Worm (Caenorhabditis elegans) whole organism, L3 larva: ENCODE measurements around the gene Y42H9AR.5.

Source experiments
- ZK546.5 ChIP-seq: sonication (generic microtip); optimal IDR thresholded peaks from 2 replicates; lab custom pipeline; 2017; ENCODE audit warnings: missing biosample characterization, missing genetic modification characterization
- ama-1 ChIP-seq: fragments of 150-350 bp; optimal IDR thresholded peaks from 2 replicates; lab custom pipeline; 2018
- ceh-28 ChIP-seq: fragments of 150-350 bp; optimal IDR thresholded peaks from 2 replicates; lab custom pipeline; 2014; ENCODE audit warnings: missing biosample characterization, missing genetic modification reagents, missing genetic modification characterization
- ceh-9 ChIP-seq: sonication (generic microtip); optimal IDR thresholded peaks from 2 replicates; lab custom pipeline; 2018; ENCODE audit warnings: missing biosample characterization, missing genetic modification characterization
- daf-12 ChIP-seq: fragments of 150-350 bp; optimal IDR thresholded peaks from 2 replicates; lab custom pipeline; 2014; ENCODE audit warnings: missing biosample characterization, missing genetic modification reagents, missing genetic modification characterization
- egl-5 ChIP-seq: fragments of 150-350 bp; optimal IDR thresholded peaks from 2 replicates; lab custom pipeline; 2017; ENCODE audit warnings: missing biosample characterization, missing genetic modification reagents, missing genetic modification characterization, inconsistent platforms
- elt-1 ChIP-seq: fragments of 150-350 bp; optimal IDR thresholded peaks from 2 replicates; lab custom pipeline; 2014; ENCODE audit warnings: missing biosample characterization, missing genetic modification characterization
- elt-2 ChIP-seq: sonication (generic microtip); optimal IDR thresholded peaks from 2 replicates; lab custom pipeline; 2016; ENCODE audit warnings: missing genetic modification reagents, mild to moderate bottlenecking, missing genetic modification characterization, missing compliant biosample characterization
- elt-3 ChIP-seq, 3 experiments: fragments of 150-350 bp in 1 of 3; sonication (generic microtip) in 2 of 3; optimal IDR thresholded peaks; 2 replicates in 2 of 3; 4 replicates in 1 of 3; lab custom pipeline; 2014 to 2017; ENCODE audit warnings: missing biosample characterization in 3 of 3, missing genetic modification characterization in 3 of 3
- eor-1 ChIP-seq, 2 experiments: fragments of 150-350 bp; optimal IDR thresholded peaks; 2 replicates each; lab custom pipeline; 2014 to 2018; ENCODE audit warnings: missing biosample characterization in 2 of 2, missing genetic modification characterization in 2 of 2
- fkh-10 ChIP-seq: sonication (generic microtip); optimal IDR thresholded peaks from 2 replicates; lab custom pipeline; 2017; ENCODE audit warnings: missing biosample characterization, missing genetic modification reagents, missing genetic modification characterization
- fkh-2 ChIP-seq: fragments of 150-350 bp; optimal IDR thresholded peaks from 2 replicates; lab custom pipeline; 2014; ENCODE audit warnings: missing biosample characterization, missing genetic modification reagents, missing genetic modification characterization
- fos-1 ChIP-seq: fragments of 150-350 bp; optimal IDR thresholded peaks from 2 replicates; lab custom pipeline; 2014; ENCODE audit warnings: missing biosample characterization, missing genetic modification characterization
- hmg-11 ChIP-seq: sonication (generic microtip); optimal IDR thresholded peaks from 2 replicates; lab custom pipeline; 2016; ENCODE audit warnings: missing genetic modification characterization, missing compliant biosample characterization
- jun-1 ChIP-seq: fragments of 150-350 bp; optimal IDR thresholded peaks from 2 replicates; lab custom pipeline; 2014; ENCODE audit warnings: missing biosample characterization, missing genetic modification reagents, missing genetic modification characterization
- lin-15B ChIP-seq: fragments of 150-350 bp; optimal IDR thresholded peaks from 2 replicates; lab custom pipeline; 2014; ENCODE audit warnings: missing biosample characterization, missing genetic modification characterization
- lin-39 ChIP-seq: fragments of 150-350 bp; optimal IDR thresholded peaks from 2 replicates; lab custom pipeline; 2018; ENCODE audit warnings: missing biosample characterization, missing genetic modification reagents, missing genetic modification characterization
- lsy-12 ChIP-seq: sonication (generic microtip); optimal IDR thresholded peaks from 2 replicates; lab custom pipeline; 2016; ENCODE audit warnings: mild to moderate bottlenecking, missing genetic modification characterization, missing compliant biosample characterization
- mdl-1 ChIP-seq: fragments of 150-350 bp; optimal IDR thresholded peaks from 2 replicates; lab custom pipeline; 2014; ENCODE audit warnings: missing biosample characterization, missing genetic modification characterization
- mml-1 ChIP-seq: fragments of 150-350 bp; sonication (generic microtip); optimal IDR thresholded peaks from 3 replicates; lab custom pipeline; 2014; ENCODE audit warnings: missing biosample characterization, missing genetic modification characterization
- nfya-1 ChIP-seq: sonication (generic microtip); optimal IDR thresholded peaks from 2 replicates; lab custom pipeline; 2017; ENCODE audit warnings: missing genetic modification characterization, mild to moderate bottlenecking, missing compliant biosample characterization, antibody characterized with exemption, moderate library complexity; ENCODE audit not compliant: insufficient read depth
- nhr-12 ChIP-seq: fragments of 150-350 bp; optimal IDR thresholded peaks from 2 replicates; lab custom pipeline; 2014; ENCODE audit warnings: missing biosample characterization, missing genetic modification characterization
- nhr-23 ChIP-seq: fragments of 150-350 bp; optimal IDR thresholded peaks from 2 replicates; lab custom pipeline; 2014; ENCODE audit warnings: missing biosample characterization, missing genetic modification reagents, missing genetic modification characterization
- nhr-237 ChIP-seq: fragments of 150-350 bp; optimal IDR thresholded peaks from 2 replicates; lab custom pipeline; 2014; ENCODE audit warnings: missing biosample characterization, missing genetic modification characterization
- nhr-25 ChIP-seq: sonication (generic microtip); optimal IDR thresholded peaks from 2 replicates; lab custom pipeline; 2017; ENCODE audit warnings: missing biosample characterization, missing genetic modification characterization
- nhr-28 ChIP-seq: fragments of 150-350 bp; optimal IDR thresholded peaks from 2 replicates; lab custom pipeline; 2014; ENCODE audit warnings: missing biosample characterization, missing genetic modification characterization
- nhr-43 ChIP-seq: sonication (generic microtip); optimal IDR thresholded peaks from 2 replicates; lab custom pipeline; 2016; ENCODE audit warnings: mild to moderate bottlenecking, missing genetic modification characterization, missing compliant biosample characterization; ENCODE audit not compliant: poor library complexity, severe bottlenecking
- nhr-67 ChIP-seq: fragments of 150-350 bp; optimal IDR thresholded peaks from 2 replicates; lab custom pipeline; 2014; ENCODE audit warnings: missing biosample characterization, missing genetic modification characterization
- nhr-76 ChIP-seq: fragments of 150-350 bp; sonication (generic microtip); optimal IDR thresholded peaks from 5 replicates; lab custom pipeline; 2014; ENCODE audit warnings: missing biosample characterization, missing genetic modification characterization
- nhr-77 ChIP-seq: fragments of 150-350 bp; optimal IDR thresholded peaks from 2 replicates; lab custom pipeline; 2014; ENCODE audit warnings: missing biosample characterization, missing genetic modification characterization
- pha-4 ChIP-seq: fragments of 150-350 bp; optimal IDR thresholded peaks from 2 replicates; lab custom pipeline; 2014; ENCODE audit warnings: missing biosample characterization, missing genetic modification reagents, missing genetic modification characterization
- pqm-1 ChIP-seq: fragments of 150-350 bp; optimal IDR thresholded peaks from 2 replicates; lab custom pipeline; 2017; ENCODE audit warnings: missing biosample characterization, missing genetic modification characterization, inconsistent platforms
- sea-2 ChIP-seq: fragments of 150-350 bp; sonication (generic microtip); optimal IDR thresholded peaks from 4 replicates; lab custom pipeline; 2014; ENCODE audit warnings: missing biosample characterization, missing genetic modification reagents, missing genetic modification characterization
- skn-1 ChIP-seq: fragments of 150-350 bp; optimal IDR thresholded peaks from 2 replicates; lab custom pipeline; 2014; ENCODE audit warnings: missing biosample characterization, missing genetic modification characterization
- snpc-4 ChIP-seq: fragments of 150-350 bp; optimal IDR thresholded peaks from 2 replicates; lab custom pipeline; 2014; ENCODE audit warnings: missing biosample characterization, missing genetic modification characterization
- tbx-2 ChIP-seq: sonication (generic microtip); optimal IDR thresholded peaks from 2 replicates; lab custom pipeline; 2016; ENCODE audit warnings: mild to moderate bottlenecking, missing genetic modification characterization, missing compliant biosample characterization
- unc-39 ChIP-seq: sonication (generic microtip); optimal IDR thresholded peaks from 4 replicates; lab custom pipeline; 2017; ENCODE audit warnings: missing biosample characterization, missing genetic modification characterization
- unc-62 ChIP-seq: fragments of 150-350 bp; sonication (generic microtip); optimal IDR thresholded peaks from 4 replicates; lab custom pipeline; 2014; ENCODE audit warnings: missing biosample characterization, missing genetic modification reagents, missing genetic modification characterization
- zag-1 ChIP-seq: fragments of 150-350 bp; optimal IDR thresholded peaks from 2 replicates; lab custom pipeline; 2014; ENCODE audit warnings: missing biosample characterization, missing genetic modification characterization
- ztf-11 ChIP-seq: fragments of 150-350 bp; optimal IDR thresholded peaks from 2 replicates; lab custom pipeline; 2014; ENCODE audit warnings: missing biosample characterization, missing genetic modification characterization
- ztf-4 ChIP-seq: fragments of 150-350 bp; optimal IDR thresholded peaks from 2 replicates; lab custom pipeline; 2014; ENCODE audit warnings: missing biosample characterization, missing genetic modification characterization

The Y42H9AR.5 gene

DNA sequence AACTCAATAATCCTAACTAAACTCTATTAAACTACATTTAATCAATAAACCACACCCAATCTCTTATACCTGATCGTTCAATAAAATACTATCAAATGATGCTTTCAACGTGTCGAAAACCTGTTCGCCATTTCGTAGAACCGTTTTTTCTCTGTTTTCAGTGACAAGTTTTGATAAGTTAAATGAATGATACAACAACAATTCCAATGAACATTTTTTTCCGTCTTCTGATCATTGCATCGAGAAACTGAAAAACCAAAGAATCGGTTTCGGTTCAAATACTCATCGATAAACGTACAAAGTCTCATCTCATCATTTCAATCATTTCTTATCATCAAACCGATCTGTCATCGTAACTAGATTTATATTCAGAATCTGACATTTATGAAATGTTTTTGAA, 865 bp downstream of the Y42H9AR.5 start:
- TF ChIP-seq elt-3 (tag; optimal IDR thresholded peaks at IDR 0.05; lab: Kevin White, UChicago) (peak in 1 of 3 experiments; percentile 16), zag-1 (tag; lab: Kevin White, UChicago) (no peak), nfya-1 (tag; lab: Kevin White, UChicago) (no peak), nhr-67 (tag; lab: Kevin White, UChicago) (no peak), tbx-2 (tag; lab: Kevin White, UChicago) (no peak), nhr-28 (tag; lab: Kevin White, UChicago) (no peak), hmg-11 (tag; lab: Kevin White, UChicago) (no peak), fos-1 (tag; lab: Kevin White, UChicago) (no peak), nhr-43 (tag; lab: Kevin White, UChicago) (peak; percentile 66), nhr-76 (tag; lab: Kevin White, UChicago) (no peak), lin-39 (tag; lab: Kevin White, UChicago) (no peak), nhr-23 (tag; lab: Kevin White, UChicago) (peak; percentile 17), nhr-77 (tag; lab: Kevin White, UChicago) (no peak), ama-1 (lab: Kevin White, UChicago) (no peak)
- TF ChIP-seq, all 47 proteins: peak for 3

DNA sequence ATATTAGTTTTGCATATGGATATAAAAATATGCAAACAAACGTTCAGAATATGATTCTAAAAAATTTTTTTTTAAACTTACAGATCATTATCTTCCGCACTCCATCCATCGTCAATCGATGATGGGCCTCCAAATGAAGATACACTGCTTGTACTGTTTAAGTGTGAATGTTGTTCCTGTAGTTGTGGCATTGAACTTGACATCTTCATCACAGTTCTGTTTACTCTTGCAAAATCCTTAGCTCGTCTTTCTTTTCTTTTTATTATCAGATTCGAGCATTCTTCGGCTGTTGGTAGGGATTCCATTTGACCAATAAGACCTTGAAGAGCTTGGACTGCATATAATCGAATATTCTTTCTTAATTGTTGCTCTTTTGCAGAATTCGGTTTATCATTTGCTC, 2.8 kb downstream of the Y42H9AR.5 start:
- no peak for TF ChIP-seq pha-4 (tag; lab: Kevin White, UChicago)
- no peak for TF ChIP-seq unc-39 (tag; lab: Kevin White, UChicago)
- TF ChIP-seq fkh-2 (tag; lab: Kevin White, UChicago): no peak
- no peak for TF ChIP-seq nhr-237
- TF ChIP-seq daf-12 (tag; lab: Kevin White, UChicago): no peak
- no peak for TF ChIP-seq mml-1 (tag; lab: Kevin White, UChicago)
- TF ChIP-seq elt-3 (tag; optimal IDR thresholded peaks at IDR 0.05; lab: Kevin White, UChicago): no peak
- no peak for TF ChIP-seq zag-1 (tag; lab: Kevin White, UChicago)
- no peak for TF ChIP-seq nhr-28 (tag; lab: Kevin White, UChicago)
- TF ChIP-seq elt-1: no peak
- TF ChIP-seq mdl-1 (tag; lab: Kevin White, UChicago): no peak
- no peak for TF ChIP-seq lsy-12 (tag; lab: Kevin White, UChicago)
- TF ChIP-seq skn-1 (tag; lab: Kevin White, UChicago): no peak
- TF ChIP-seq, all 47 proteins: peak for 0

DNA sequence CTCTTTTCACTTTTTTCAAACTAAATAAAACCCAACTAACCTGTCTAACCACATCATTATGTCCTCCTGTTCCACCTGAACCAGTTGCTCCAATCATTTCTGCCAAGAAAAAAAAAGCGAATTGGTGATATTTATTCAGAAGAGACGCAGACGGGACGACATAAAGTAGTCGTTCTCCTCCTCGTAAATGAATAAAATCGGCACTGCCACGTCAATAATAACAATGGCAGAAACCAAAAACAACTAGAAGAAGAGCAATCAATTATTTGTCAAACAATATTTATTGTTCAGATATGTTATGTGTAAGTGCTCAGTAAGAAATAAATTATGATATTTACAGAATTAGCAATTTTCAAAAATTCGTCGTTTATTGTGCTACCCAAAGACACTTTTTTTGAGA, 5.2 kb downstream of the Y42H9AR.5 start, which contains the start of gene rabs-5:
TSS of gene rabs-5 (minus strand) at position 101 of the 400 bp plus-strand sequence.
- TF ChIP-seq ztf-11 (tag; lab: Kevin White, UChicago) (no peak), ceh-9 (tag; lab: Kevin White, UChicago) (no peak), nhr-23 (tag; lab: Kevin White, UChicago) (no peak), fkh-10 (GFP tag; lab: Kevin White, UChicago) (no peak), ama-1 (lab: Kevin White, UChicago) (no peak), nfya-1 (tag; lab: Kevin White, UChicago) (no peak), elt-2 (tag; lab: Kevin White, UChicago) (no peak), nhr-25 (no peak), jun-1 (tag; lab: Kevin White, UChicago) (no peak), elt-1 (no peak)
- TF ChIP-seq, all 47 proteins: peak for 0

DNA sequence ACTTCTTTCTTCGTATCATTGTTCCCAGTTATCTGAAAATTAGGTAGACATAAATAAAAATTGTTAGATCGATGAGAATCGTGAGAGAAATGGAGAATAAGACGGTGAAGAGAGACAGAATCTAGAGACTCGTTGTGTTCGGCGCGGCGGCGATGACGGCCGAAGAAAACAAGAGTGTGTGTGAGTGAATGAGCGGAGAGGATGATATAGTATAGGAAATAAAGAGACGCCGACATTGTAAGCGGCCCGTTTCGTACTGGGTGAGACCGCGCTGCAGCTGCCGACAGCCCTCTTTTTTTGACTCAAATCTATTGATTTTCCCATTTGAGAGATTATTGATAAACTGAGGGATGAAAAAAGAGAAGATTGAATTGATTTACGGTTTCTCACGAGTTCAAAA, 9.9 kb downstream of the Y42H9AR.5 start, which contains the start of gene Y42H9AR.4:
TSS of gene Y42H9AR.4 (minus strand) at position 32 of the 400 bp plus-strand sequence.
- TF ChIP-seq nhr-43 (tag; lab: Kevin White, UChicago) (peak; percentile 27), nfya-1 (tag; lab: Kevin White, UChicago) (peak; percentile 45), elt-1 (no peak), nhr-12 (no peak), unc-39 (tag; lab: Kevin White, UChicago) (no peak), elt-2 (tag; lab: Kevin White, UChicago) (peak; percentile 39), nhr-77 (tag; lab: Kevin White, UChicago) (no peak), lin-15B (tag; lab: Kevin White, UChicago) (no peak), pha-4 (tag; lab: Kevin White, UChicago) (peak; percentile 33), ceh-28 (tag; lab: Kevin White, UChicago) (peak; percentile 17), daf-12 (tag; lab: Kevin White, UChicago) (no peak), fkh-10 (GFP tag; lab: Kevin White, UChicago) (no peak), hmg-11 (tag; lab: Kevin White, UChicago) (peak; percentile 40), ZK546.5 (tag; lab: Kevin White, UChicago) (no peak), nhr-23 (tag; lab: Kevin White, UChicago) (peak; percentile 30), ceh-9 (tag; lab: Kevin White, UChicago) (no peak), nhr-25 (no peak), eor-1 (tag; optimal IDR thresholded peaks at IDR 0.05; lab: Kevin White, UChicago) (no peak), tbx-2 (tag; lab: Kevin White, UChicago) (no peak), snpc-4 (tag; lab: Kevin White, UChicago) (peak; percentile 62), ama-1 (lab: Kevin White, UChicago) (no peak), fkh-2 (tag; lab: Kevin White, UChicago) (no peak), lsy-12 (tag; lab: Kevin White, UChicago) (no peak), unc-62 (GFP tag; lab: Kevin White, UChicago) (no peak), pqm-1 (tag; lab: Kevin White, UChicago) (peak; percentile 18), sea-2 (no peak), ztf-4 (tag; lab: Kevin White, UChicago) (no peak), egl-5 (peak; percentile 45)
- TF ChIP-seq, all 47 proteins: peak for 10
